Fruit fly (Drosophila melanogaster): ENCODE measurements around the gene CG10013.

The CG10013 gene

DNA sequence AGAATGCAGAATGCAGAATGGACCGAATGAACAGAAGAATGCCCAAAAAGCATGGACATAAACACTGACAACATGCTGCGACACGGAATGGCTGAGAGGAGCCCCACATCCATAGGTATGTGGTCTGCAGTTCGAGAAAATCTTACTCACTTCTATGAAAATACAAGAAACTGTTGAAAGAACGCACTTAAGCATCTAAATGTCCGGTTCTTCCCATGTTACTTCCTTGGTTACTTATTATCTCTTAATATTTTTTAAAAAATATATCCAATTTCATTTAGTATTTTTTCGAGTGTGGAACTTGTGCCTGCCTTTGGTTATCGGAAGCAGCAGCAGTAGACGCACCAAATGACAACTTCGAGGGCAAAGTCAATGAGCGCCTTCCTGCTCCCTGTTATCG lies 9.1 kb upstream of the CG10013 start (continued):
- TF ChIP-seq Ada2b (GFP tag; IDR thresholded peaks at IDR 0.05): no peak
- TF ChIP-seq CG4404 (GFP tag; IDR thresholded peaks at IDR 0.05): peak; percentile 47
- no peak for TF ChIP-seq luna (GFP tag; optimal IDR thresholded peaks at IDR 0.05)
- peak in 1 of 2 experiments; percentile 65 for TF ChIP-seq bsh (GFP tag; optimal IDR thresholded peaks at IDR 0.05)
- no peak for TF ChIP-seq Neu2 (GFP tag; optimal IDR thresholded peaks at IDR 0.05; ENCODE audit: borderline replicate concordance)
- no peak for TF ChIP-seq prd (optimal IDR thresholded peaks at IDR 0.05)
- peak; percentile 65; the same call in 2 of the 3 replicates for TF ChIP-seq prd (GFP tag; IDR thresholded peaks at IDR 0.05)
- no peak for TF ChIP-seq Deaf1 (tag; optimal IDR thresholded peaks at IDR 0.05)
- TF ChIP-seq Scr (GFP tag; IDR thresholded peaks at IDR 0.05; ENCODE audit: partially characterized antibody): no peak
- TF ChIP-seq lola (GFP tag; optimal IDR thresholded peaks at IDR 0.05): peak in 1 of 3 experiments; percentile 66
- peak; percentile 72 for TF ChIP-seq nom (GFP tag; optimal IDR thresholded peaks at IDR 0.05)
- TF ChIP-seq tio (GFP tag; optimal IDR thresholded peaks at IDR 0.05): peak; percentile 15
- TF ChIP-seq CG1602 (GFP tag; optimal IDR thresholded peaks at IDR 0.05): peak; percentile 9
- no peak for TF ChIP-seq hb (GFP tag; IDR thresholded peaks at IDR 0.05; ENCODE audit: partially characterized antibody)
- TF ChIP-seq CG13775 (GFP tag; optimal IDR thresholded peaks at IDR 0.05): peak; percentile 7
- peak; percentile 33; the same call in 1 of the 3 replicates for TF ChIP-seq ci (GFP tag; IDR thresholded peaks at IDR 0.05)
- no peak for TF ChIP-seq Camta (GFP tag; optimal IDR thresholded peaks at IDR 0.05)
- TF ChIP-seq CoRest (tag; optimal IDR thresholded peaks at IDR 0.05): peak; percentile 7
- no peak for TF ChIP-seq CG9817 (tag; optimal IDR thresholded peaks at IDR 0.05)
- peak; percentile 43; the same call in 1 of the 2 replicates for TF ChIP-seq CG31441 (GFP tag; IDR thresholded peaks at IDR 0.05)
- peak; percentile 9 for TF ChIP-seq CG1603 (tag; optimal IDR thresholded peaks at IDR 0.05)
- TF ChIP-seq CG2202 (tag; optimal IDR thresholded peaks at IDR 0.05): peak; percentile 27
- TF ChIP-seq Chrac-16 (GFP tag; optimal IDR thresholded peaks at IDR 0.05): peak; percentile 10
- peak; percentile 79 for TF ChIP-seq lbe (GFP tag; optimal IDR thresholded peaks at IDR 0.05)
- TF ChIP-seq croc (GFP tag; conservative IDR thresholded peaks at IDR 0.05): no peak
- no peak for TF ChIP-seq grau (tag; optimal IDR thresholded peaks at IDR 0.05)
- TF ChIP-seq pnt (GFP tag; optimal IDR thresholded peaks at IDR 0.05): peak; percentile 19
- peak; percentile 27 for TF ChIP-seq Ssrp (tag; optimal IDR thresholded peaks at IDR 0.05)
- TF ChIP-seq toy (GFP tag; IDR thresholded peaks at IDR 0.05): no peak
- TF ChIP-seq Myb (GFP tag; optimal IDR thresholded peaks at IDR 0.05): no peak
- peak; percentile 46 for TF ChIP-seq az2 (GFP tag; optimal IDR thresholded peaks at IDR 0.05)
- TF ChIP-seq E2f2 (GFP tag; IDR thresholded peaks at IDR 0.05): 0 out of 2 replicates have a peak, but pooled peaks have one; percentile 9
- peak; percentile 75 for TF ChIP-seq dmrt11E (tag; optimal IDR thresholded peaks at IDR 0.05)
- peak; percentile 18 for TF ChIP-seq zen (tag; optimal IDR thresholded peaks at IDR 0.05)
- TF ChIP-seq TFAM (GFP tag; optimal IDR thresholded peaks at IDR 0.05): no peak
- TF ChIP-seq mirr (GFP tag; optimal IDR thresholded peaks at IDR 0.05): no peak
- TF ChIP-seq amos (GFP tag; IDR thresholded peaks at IDR 0.05; ENCODE audit: partially characterized antibody): no peak
- peak; percentile 6 for TF ChIP-seq ewg (GFP tag; optimal IDR thresholded peaks at IDR 0.05)
- TF ChIP-seq CG12391 (tag; optimal IDR thresholded peaks at IDR 0.05): peak; percentile 44
- no peak for TF ChIP-seq Usf (GFP tag; optimal IDR thresholded peaks at IDR 0.05)
- TF ChIP-seq CG8924 (tag; optimal IDR thresholded peaks at IDR 0.05): peak; percentile 10
- TF ChIP-seq dati (GFP tag; IDR thresholded peaks at IDR 0.05): no peak
- no peak for TF ChIP-seq CG7357 (GFP tag; IDR thresholded peaks at IDR 0.05)
- TF ChIP-seq Gsc (GFP tag; IDR thresholded peaks at IDR 0.05): no peak
- TF ChIP-seq CG3407 (GFP tag; optimal IDR thresholded peaks at IDR 0.05): peak; percentile 22
- peak; percentile 39 for TF ChIP-seq Oli (tag; optimal IDR thresholded peaks at IDR 0.05)
- peak; percentile 12 for TF ChIP-seq gcm (GFP tag; optimal IDR thresholded peaks at IDR 0.05)
- peak; percentile 49 for TF ChIP-seq CG6689 (GFP tag; IDR thresholded peaks at IDR 0.05)
- TF ChIP-seq NFAT (GFP tag; IDR thresholded peaks at IDR 0.05): no peak
- peak; percentile 22 for TF ChIP-seq gsb-n (tag; optimal IDR thresholded peaks at IDR 0.05)
